Worm (Caenorhabditis elegans): Measurements from ENCODE around the gene hecd-1.

hecd-1 gene

ce11 chrIV:7084632-7085160, 59.8 kb downstream of the hecd-1 start, which contains the start of gene rps-4 (continued):
- TF ChIP-seq ces-1 (GFP tag; optimal IDR thresholded peaks at IDR 0.05) (no peak), mef-2 (tag; optimal IDR thresholded peaks at IDR 0.05) (peak; percentile 51), mdl-1 (tag; optimal IDR thresholded peaks at IDR 0.05) (peak in 1 of 2 experiments; percentile 73), C16A3.4 (tag; optimal IDR thresholded peaks at IDR 0.05) (peak; percentile 95), pag-3 (tag; optimal IDR thresholded peaks at IDR 0.05; ENCODE audit: borderline replicate concordance, insufficient read depth) (no peak), xbp-1 (tag; optimal IDR thresholded peaks at IDR 0.05) (peak; percentile 92), fkh-4 (tag; optimal IDR thresholded peaks at IDR 0.05; ENCODE audit: borderline replicate concordance) (peak; percentile 26), ztf-11 (tag; optimal IDR thresholded peaks at IDR 0.05) (peak in 1 of 2 experiments; percentile 74), efl-3 (GFP tag; optimal IDR thresholded peaks at IDR 0.05) (no peak), lin-39 (tag; optimal IDR thresholded peaks at IDR 0.05) (peak; percentile 59), alr-1 (tag; optimal IDR thresholded peaks at IDR 0.05; ENCODE audit: borderline replicate concordance) (no peak), unc-62 (GFP tag; optimal IDR thresholded peaks at IDR 0.05) (no peak), pqm-1 (tag; optimal IDR thresholded peaks at IDR 0.05) (no peak), Y116A8C.19 (tag; optimal IDR thresholded peaks at IDR 0.05; ENCODE audit: borderline replicate concordance) (no peak), dpl-1 (GFP tag; optimal IDR thresholded peaks at IDR 0.05) (peak; percentile 82 to 87 (median 83)), nhr-19 (GFP tag; conservative IDR thresholded peaks at IDR 0.05) (peak; percentile 94), grh-1 (GFP tag; IDR thresholded peaks at IDR 0.05) (peak; percentile 80), ceh-8 (GFP tag; optimal IDR thresholded peaks at IDR 0.05) (peak; percentile 74), F16B12.6 (tag; optimal IDR thresholded peaks at IDR 0.05) (peak; percentile 65), unc-30 (tag; optimal IDR thresholded peaks at IDR 0.05) (no peak), hlh-17 (GFP tag; optimal IDR thresholded peaks at IDR 0.05; ENCODE audit: borderline replicate concordance) (no peak), efl-1 (optimal IDR thresholded peaks at IDR 0.05) (peak; percentile 88 to 91), efl-1 (GFP tag; optimal IDR thresholded peaks at IDR 0.05 in 1 of 2) (peak; percentile 83 to 97), nhr-47 (tag; optimal IDR thresholded peaks at IDR 0.05) (peak; percentile 92), nhr-28 (tag; optimal IDR thresholded peaks at IDR 0.05) (no peak), ceh-90 (tag; optimal IDR thresholded peaks at IDR 0.05) (peak; percentile 58), lin-13 (GFP tag; optimal IDR thresholded peaks at IDR 0.05) (peak; percentile 86), lin-14 (GFP tag; optimal IDR thresholded peaks at IDR 0.05) (peak; percentile 96), ceh-82 (tag; optimal IDR thresholded peaks at IDR 0.05) (peak; percentile 74 to 95 (median 74)), nhr-84 (tag; optimal IDR thresholded peaks at IDR 0.05) (no peak), ama-1 (optimal IDR thresholded peaks at IDR 0.05) (peak; percentile 19), unc-86 (tag; optimal IDR thresholded peaks at IDR 0.05) (peak; percentile 83), isw-1 (GFP tag; IDR thresholded peaks at IDR 0.05) (peak; percentile 90), egl-13 (tag; optimal IDR thresholded peaks at IDR 0.05) (peak; percentile 82), ets-5 (GFP tag; IDR thresholded peaks at IDR 0.05) (no peak), unc-98 (GFP tag; IDR thresholded peaks at IDR 0.05) (peak; percentile 34; the same call in 1 of the 2 replicates), sup-37 (GFP tag; optimal IDR thresholded peaks at IDR 0.05) (peak; percentile 72)
